Worm (Caenorhabditis elegans): Measurements from ENCODE around the gene gspd-1.

- TF ChIP-seq ref-1 (GFP tag; conservative IDR thresholded peaks at IDR 0.05) (no peak), klf-2 (GFP tag; conservative IDR thresholded peaks at IDR 0.05) (no peak)
Observed at ce11 chrIV:11273151-11273550, 44.1 kb upstream of the gspd-1 start, which contains the start of gene gtl-2.

Measured in whole organism, midembryonic.